Fruit fly (Drosophila melanogaster) whole organism, embryonic: ENCODE measurements around the gene Sk2.

Experiments
- Bteb2 ChIP-seq: fragments of 200-800 bp; sonication (Bioruptor generic); optimal IDR thresholded peaks from 2 replicates; lab custom pipeline; 2016; ENCODE audit warnings: missing biosample characterization, missing genetic modification characterization
- CG10267 ChIP-seq: fragments of 200-800 bp; sonication (Bioruptor generic); optimal IDR thresholded peaks from 2 replicates; lab custom pipeline; 2018; ENCODE audit warnings: missing biosample characterization, mild to moderate bottlenecking, missing genetic modification characterization, moderate library complexity
- CG10431 ChIP-seq: fragments of 200-800 bp; sonication (Bioruptor generic); optimal IDR thresholded peaks from 3 replicates; lab custom pipeline; 2018; ENCODE audit warnings: missing biosample characterization, mild to moderate bottlenecking, missing genetic modification characterization
- CG12659 ChIP-seq: fragments of 200-800 bp; sonication (Bioruptor generic); optimal IDR thresholded peaks from 3 replicates; lab custom pipeline; 2017; ENCODE audit warnings: mild to moderate bottlenecking, missing biosample characterization, missing genetic modification reagents, missing genetic modification characterization
- CG12769 ChIP-seq: fragments of 200-800 bp; sonication (Bioruptor generic); optimal IDR thresholded peaks from 2 replicates; lab custom pipeline; 2019; ENCODE audit warnings: missing biosample characterization, mild to moderate bottlenecking, missing genetic modification characterization, moderate library complexity
- CG14014 ChIP-seq: fragments of 200-800 bp; sonication (Bioruptor generic); IDR thresholded peaks from 2 replicates; pipeline ENCODE4 v1.3.6; 2022; ENCODE audit warnings: missing biosample characterization, missing genetic modification characterization
- CG15073 ChIP-seq: fragments of 200-800 bp; sonication (Bioruptor generic); optimal IDR thresholded peaks from 2 replicates; lab custom pipeline; 2016; ENCODE audit warnings: missing biosample characterization, missing genetic modification characterization
- CG15269 ChIP-seq: fragments of 200-800 bp; sonication (Bioruptor generic); optimal IDR thresholded peaks from 2 replicates; lab custom pipeline; 2018; ENCODE audit warnings: missing biosample characterization, mild to moderate bottlenecking, missing genetic modification characterization, moderate library complexity
- CG1602 ChIP-seq: fragments of 200-800 bp; sonication (Bioruptor generic); optimal IDR thresholded peaks from 3 replicates; lab custom pipeline; 2016; ENCODE audit warnings: missing biosample characterization, missing genetic modification characterization
- CG2889 ChIP-seq: fragments of 200-800 bp; sonication (Bioruptor generic); IDR thresholded peaks from 3 replicates; pipeline ENCODE4 v1.3.6; 2022; ENCODE audit warnings: missing biosample characterization, missing genetic modification characterization
- CG3065 ChIP-seq: fragments of 200-800 bp; sonication (Bioruptor generic); optimal IDR thresholded peaks from 2 replicates; lab custom pipeline; 2016; ENCODE audit warnings: missing biosample characterization, missing genetic modification characterization
- CG3163 ChIP-seq: fragments of 200-800 bp; sonication (Bioruptor generic); optimal IDR thresholded peaks from 3 replicates; lab custom pipeline; 2016; ENCODE audit warnings: missing biosample characterization, missing genetic modification characterization
- CG3847 ChIP-seq: fragments of 200-800 bp; sonication (Bioruptor generic); IDR thresholded peaks from 2 replicates; pipeline ENCODE4 v1.3.6; 2022; ENCODE audit warnings: missing biosample characterization, missing genetic modification characterization
- CG4854 ChIP-seq: fragments of 200-800 bp; sonication (Bioruptor generic); optimal IDR thresholded peaks from 2 replicates; lab custom pipeline; 2016; ENCODE audit warnings: missing biosample characterization, missing genetic modification characterization, inconsistent platforms
- CG8359 ChIP-seq: fragments of 200-800 bp; sonication (Bioruptor generic); optimal IDR thresholded peaks from 2 replicates; lab custom pipeline; 2017; ENCODE audit warnings: missing biosample characterization, mild to moderate bottlenecking, missing genetic modification characterization, borderline replicate concordance
- CG9437 ChIP-seq: fragments of 200-800 bp; sonication (Bioruptor generic); optimal IDR thresholded peaks from 2 replicates; lab custom pipeline; 2018; ENCODE audit warnings: missing biosample characterization, mild to moderate bottlenecking, missing genetic modification characterization
- D19B ChIP-seq: fragments of 200-800 bp; sonication (Bioruptor generic); optimal IDR thresholded peaks from 2 replicates; lab custom pipeline; 2017; ENCODE audit warnings: missing biosample characterization, mild to moderate bottlenecking, missing genetic modification characterization
- Dfd ChIP-seq, 2 experiments: fragments of >200 bp; optimal IDR thresholded peaks; 2 replicates each; lab custom pipeline; 2017; ENCODE audit warnings: missing biosample characterization in 2 of 2, missing genetic modification characterization in 2 of 2
- Doc3 ChIP-seq: fragments of 200-800 bp; sonication (Bioruptor generic); IDR thresholded peaks from 3 replicates; pipeline ENCODE4 v1.3.6; 2022; ENCODE audit warnings: missing biosample characterization, missing genetic modification characterization; ENCODE audit not compliant: partially characterized antibody
- Ets65A ChIP-seq: fragments of 200-800 bp; sonication (Bioruptor generic); peaks from one replicate; lab custom pipeline; 2016; ENCODE audit warnings: missing biosample characterization, missing genetic modification characterization
- Ets97D ChIP-seq: fragments of 200-800 bp; sonication (Bioruptor generic); optimal IDR thresholded peaks from 3 replicates; lab custom pipeline; 2016; ENCODE audit warnings: missing biosample characterization, missing genetic modification characterization
- H15 ChIP-seq: fragments of 200-800 bp; sonication (Bioruptor generic); IDR thresholded peaks from 3 replicates; pipeline ENCODE4 v1.3.6; 2022; ENCODE audit warnings: missing biosample characterization, missing genetic modification characterization
- HmgD ChIP-seq: fragments of 200-800 bp; sonication (Bioruptor generic); optimal IDR thresholded peaks from 3 replicates; lab custom pipeline; 2016; ENCODE audit warnings: missing biosample characterization, missing genetic modification characterization
- HmgZ ChIP-seq: fragments of 200-800 bp; sonication (Bioruptor generic); optimal IDR thresholded peaks from 2 replicates; lab custom pipeline; 2018; ENCODE audit warnings: missing biosample characterization, mild to moderate bottlenecking, missing genetic modification characterization
- Mad ChIP-seq: fragments of 200-800 bp; sonication (Bioruptor generic); optimal IDR thresholded peaks from 2 replicates; lab custom pipeline; 2016; ENCODE audit warnings: missing biosample characterization, missing genetic modification characterization
- Meics ChIP-seq: fragments of 200-800 bp; sonication (Bioruptor generic); optimal IDR thresholded peaks from 2 replicates; lab custom pipeline; 2017; ENCODE audit warnings: missing biosample characterization, mild to moderate bottlenecking, missing genetic modification characterization
- Myb ChIP-seq: fragments of 200-800 bp; sonication (Bioruptor generic); optimal IDR thresholded peaks from 2 replicates; lab custom pipeline; 2016; ENCODE audit warnings: missing biosample characterization, missing genetic modification characterization
- NC2β ChIP-seq: fragments of 200-800 bp; sonication (Bioruptor generic); optimal IDR thresholded peaks from 2 replicates; lab custom pipeline; 2016; ENCODE audit warnings: missing biosample characterization, missing genetic modification characterization
- Nf-YA ChIP-seq: fragments of 200-800 bp; sonication (Bioruptor generic); IDR thresholded peaks from 2 replicates; pipeline ENCODE4 v1.3.6; 2022; ENCODE audit warnings: missing biosample characterization, missing genetic modification characterization
- Taf1 ChIP-seq: fragments of 200-800 bp; sonication (Bioruptor generic); IDR thresholded peaks from 2 replicates; pipeline ENCODE4 v1.3.6; 2022; ENCODE audit warnings: missing biosample characterization, missing genetic modification characterization
- ap ChIP-seq: fragments of 200-800 bp; sonication (Bioruptor generic); IDR thresholded peaks from 2 replicates; pipeline ENCODE4 v1.3.6; 2022; ENCODE audit warnings: missing biosample characterization, missing genetic modification characterization
- chif ChIP-seq, 2 experiments: fragments of 200-800 bp; sonication (Bioruptor generic); optimal IDR thresholded peaks; 3 replicates each; lab custom pipeline; 2016; ENCODE audit warnings: missing biosample characterization in 2 of 2, missing genetic modification characterization in 2 of 2
- disco-r ChIP-seq: fragments of 200-800 bp; sonication (Bioruptor generic); optimal IDR thresholded peaks from 2 replicates; lab custom pipeline; 2016; ENCODE audit warnings: missing biosample characterization, missing genetic modification characterization
- dmrt11E ChIP-seq: fragments of 200-800 bp; sonication (Bioruptor generic); optimal IDR thresholded peaks from 3 replicates; lab custom pipeline; 2018; ENCODE audit warnings: missing biosample characterization, mild to moderate bottlenecking, missing genetic modification characterization, moderate library complexity
- exex ChIP-seq: fragments of 200-800 bp; sonication (Bioruptor generic); optimal IDR thresholded peaks from 4 replicates; lab custom pipeline; 2018; ENCODE audit warnings: missing biosample characterization, mild to moderate bottlenecking, missing genetic modification characterization, moderate library complexity
- fru ChIP-seq: fragments of >200 bp; optimal IDR thresholded peaks from 2 replicates; lab custom pipeline; 2017
- gce ChIP-seq: fragments of 200-800 bp; sonication (Bioruptor generic); IDR thresholded peaks from 3 replicates; pipeline ENCODE4 v1.3.6; 2022; ENCODE audit warnings: missing biosample characterization, missing genetic modification characterization
- hkb ChIP-seq, 2 experiments: fragments of 200-800 bp in 1 of 2; fragments of >200 bp in 1 of 2; sonication (Bioruptor generic) in 1 of 2; IDR thresholded peaks in 1 of 2; optimal IDR thresholded peaks in 1 of 2; 2 replicates each; pipeline versions ENCODE4 v1.3.6 to Lab custom; 2017 to 2022; ENCODE audit warnings: missing biosample characterization in 1 of 2, missing genetic modification characterization in 1 of 2
- inv ChIP-seq: fragments of 200-800 bp; sonication (Bioruptor generic); IDR thresholded peaks from 2 replicates; pipeline ENCODE4 v1.3.6; 2022; ENCODE audit warnings: missing biosample characterization, missing genetic modification characterization; ENCODE audit not compliant: partially characterized antibody
- jigr1 ChIP-seq: fragments of 200-800 bp; sonication (Bioruptor generic); IDR thresholded peaks from 3 replicates; pipeline ENCODE4 v1.3.6; 2022; ENCODE audit warnings: missing biosample characterization, missing genetic modification characterization
- jing ChIP-seq: fragments of 200-800 bp; sonication (Bioruptor generic); optimal IDR thresholded peaks from 2 replicates; lab custom pipeline; 2018; ENCODE audit warnings: missing biosample characterization, mild to moderate bottlenecking, missing genetic modification characterization
- lmd ChIP-seq: fragments of 200-800 bp; sonication (Bioruptor generic); IDR thresholded peaks from 2 replicates; pipeline ENCODE4 v1.3.6; 2022; ENCODE audit warnings: missing biosample characterization, missing genetic modification characterization
- prd ChIP-seq, 3 experiments: fragments of >200 bp in 2 of 3; fragments of 200-800 bp in 1 of 3; sonication (Bioruptor generic) in 1 of 3; optimal IDR thresholded peaks in 2 of 3; IDR thresholded peaks in 1 of 3; 2 replicates in 2 of 3; 3 replicates in 1 of 3; pipeline versions ENCODE4 v1.3.6 to Lab custom; 2017 to 2022; ENCODE audit warnings: missing biosample characterization in 1 of 3, missing genetic modification characterization in 1 of 3
- repo ChIP-seq: fragments of 200-800 bp; sonication (Bioruptor generic); optimal IDR thresholded peaks from 2 replicates; lab custom pipeline; 2016; ENCODE audit warnings: missing biosample characterization, missing genetic modification characterization
- run ChIP-seq: fragments of 200-800 bp; sonication (Bioruptor generic); optimal IDR thresholded peaks from 3 replicates; lab custom pipeline; 2018; ENCODE audit warnings: missing biosample characterization, mild to moderate bottlenecking, missing genetic modification characterization
- sens ChIP-seq: fragments of 200-800 bp; sonication (Bioruptor generic); peaks from one replicate; lab custom pipeline; 2016; ENCODE audit warnings: missing biosample characterization, missing genetic modification characterization
- tna ChIP-seq: fragments of 200-800 bp; sonication (Bioruptor generic); IDR thresholded peaks from 2 replicates; pipeline ENCODE4 v1.3.6; 2022; ENCODE audit warnings: missing biosample characterization, missing genetic modification characterization; ENCODE audit not compliant: partially characterized antibody
- trh ChIP-seq: fragments of 200-800 bp; sonication (Bioruptor generic); optimal IDR thresholded peaks from 2 replicates; lab custom pipeline; 2016; ENCODE audit warnings: missing biosample characterization, missing genetic modification characterization
- vfl ChIP-seq: fragments of 200-800 bp; sonication (Bioruptor generic); optimal IDR thresholded peaks from 2 replicates; lab custom pipeline; 2016; ENCODE audit warnings: missing biosample characterization, missing genetic modification characterization

The Sk2 gene

DNA sequence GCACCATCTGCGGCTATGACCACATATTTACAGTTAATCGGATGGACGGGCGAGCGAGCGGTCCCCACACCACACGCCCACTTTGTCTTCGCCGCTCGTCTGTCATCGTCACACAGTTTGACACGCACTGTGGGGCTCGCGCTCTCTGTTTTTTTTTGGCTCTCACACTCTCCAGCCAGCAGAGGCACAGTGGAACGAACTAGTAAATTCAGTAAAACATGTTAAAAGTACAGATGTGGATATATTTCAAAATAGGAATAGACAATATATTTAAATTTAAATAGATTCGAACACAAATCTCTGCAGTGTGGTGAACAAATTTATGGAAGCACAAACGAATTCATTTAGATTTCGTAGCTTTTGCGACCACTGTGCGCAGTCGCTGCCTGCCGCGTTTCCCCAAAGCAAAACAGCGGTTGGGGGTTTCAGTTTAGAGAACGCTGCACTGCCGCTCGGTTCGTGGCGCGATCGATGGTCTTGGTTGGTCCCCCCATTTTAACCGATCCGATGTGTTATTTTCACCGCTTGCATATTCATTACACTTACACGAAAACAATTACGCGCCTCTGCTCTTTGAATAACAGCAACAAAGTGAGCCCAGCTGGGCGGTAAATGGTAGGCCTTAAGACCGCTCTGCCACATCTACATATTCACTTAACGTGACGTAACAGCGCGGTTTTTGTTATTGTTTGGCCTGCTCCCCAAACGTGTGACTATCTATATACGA is 34.4 kb downstream of the Sk2 start (continued):
- peak; percentile 93 to 97 for TF ChIP-seq chif (GFP tag; optimal IDR thresholded peaks at IDR 0.05; lab: Kevin White, UChicago)
- TF ChIP-seq gce (GFP tag; lab: Robert Waterston, UW): peak; percentile 97
- peak; percentile 97 for TF ChIP-seq CG1602 (GFP tag; lab: Kevin White, UChicago)
- TF ChIP-seq NC2β: peak; percentile 97
- TF ChIP-seq CG3065 (GFP tag; lab: Kevin White, UChicago): peak; percentile 95
- peak; percentile 98 for TF ChIP-seq Mad (GFP tag; lab: Kevin White, UChicago)
- peak; percentile 99 for TF ChIP-seq Ets65A (GFP tag; lab: Kevin White, UChicago)
- no peak for TF ChIP-seq prd (optimal IDR thresholded peaks at IDR 0.05; lab: Kevin White, UChicago)
- peak; percentile 99 for TF ChIP-seq prd (GFP tag; IDR thresholded peaks at IDR 0.05; lab: Robert Waterston, UW)
- TF ChIP-seq CG3163 (GFP tag; lab: Kevin White, UChicago): peak; percentile 78
- TF ChIP-seq jigr1 (GFP tag; lab: Robert Waterston, UW): peak; percentile 93
- TF ChIP-seq dmrt11E (tag; lab: Kevin White, UChicago): peak; percentile 97
- TF ChIP-seq Nf-YA: peak; percentile 96
- peak; percentile 99 for TF ChIP-seq Meics
- peak; percentile 95 for TF ChIP-seq D19B
- TF ChIP-seq CG14014 (GFP tag; lab: Robert Waterston, UW): peak; percentile 99
- peak; percentile 80 for TF ChIP-seq HmgD
- TF ChIP-seq Dfd (GFP tag; optimal IDR thresholded peaks at IDR 0.05; lab: Kevin White, UChicago): no peak
- TF ChIP-seq HmgZ (tag; lab: Kevin White, UChicago): peak; percentile 99
- no peak for TF ChIP-seq fru (lab: Kevin White, UChicago)
- TF ChIP-seq tna (GFP tag; lab: Robert Waterston, UW): peak; percentile 85
- peak; percentile 91 for TF ChIP-seq Ets97D
- TF ChIP-seq hkb (optimal IDR thresholded peaks at IDR 0.05; lab: Kevin White, UChicago): peak; percentile 52
- peak; percentile 99 for TF ChIP-seq hkb (GFP tag; IDR thresholded peaks at IDR 0.05; lab: Robert Waterston, UW)
- peak; percentile 95 for TF ChIP-seq trh (GFP tag; lab: Kevin White, UChicago)
- TF ChIP-seq Taf1: peak; percentile 97
- TF ChIP-seq Myb: peak; percentile 85
- peak; percentile 99 for TF ChIP-seq CG12659
- peak; percentile 66; the same call in 2 of the 3 replicates for TF ChIP-seq Doc3 (GFP tag; lab: Robert Waterston, UW)
- peak; percentile 98 for TF ChIP-seq vfl (GFP tag; lab: Kevin White, UChicago)
- TF ChIP-seq repo (GFP tag; lab: Kevin White, UChicago): peak; percentile 91
- TF ChIP-seq H15: peak; percentile 98
- TF ChIP-seq lmd: peak; percentile 98
- peak; percentile 79 for TF ChIP-seq inv (GFP tag; lab: Robert Waterston, UW)
- TF ChIP-seq CG9437 (GFP tag; lab: Kevin White, UChicago): peak; percentile 91
- TF ChIP-seq CG8359 (GFP tag; lab: Kevin White, UChicago): peak; percentile 95
- TF ChIP-seq run (tag; lab: Kevin White, UChicago): peak; percentile 98
- TF ChIP-seq disco-r (GFP tag; lab: Kevin White, UChicago): peak; percentile 95
- peak; percentile 97 for TF ChIP-seq ap
- TF ChIP-seq CG10431 (GFP tag; lab: Kevin White, UChicago): peak; percentile 95
- peak; percentile 96 for TF ChIP-seq Bteb2 (GFP tag; lab: Kevin White, UChicago)
- TF ChIP-seq CG10267: peak; percentile 95
- peak; percentile 100 for TF ChIP-seq sens (GFP tag; lab: Kevin White, UChicago)
- peak; percentile 99 for TF ChIP-seq CG15269 (tag; lab: Kevin White, UChicago)
- TF ChIP-seq CG3847 (GFP tag; lab: Robert Waterston, UW): peak; percentile 99
- TF ChIP-seq CG2889 (GFP tag; lab: Robert Waterston, UW): peak; percentile 98
- peak; percentile 97 for TF ChIP-seq CG4854 (GFP tag; lab: Kevin White, UChicago)
- TF ChIP-seq exex: peak; percentile 94
- peak; percentile 99 for TF ChIP-seq CG12769 (tag; lab: Kevin White, UChicago)
- TF ChIP-seq CG15073: peak; percentile 87
- peak; percentile 96 for TF ChIP-seq jing (GFP tag; lab: Kevin White, UChicago)
